Worm (Caenorhabditis elegans) whole organism, late embryonic: ENCODE measurements around the gene srab-11.
"Not testable (repeated sequence)": the region's sequence is repeated elsewhere in the genome, so short reads cannot be mapped to it uniquely, and the experiment has no call there.

Source experiments
- K02D7.2 ChIP-seq: sonication (generic microtip); optimal IDR thresholded peaks from 2 replicates; lab custom pipeline; 2017; ENCODE audit warnings: mild to moderate bottlenecking, missing genetic modification characterization, missing compliant biosample characterization
- T23F11.4 ChIP-seq: fragments of 200-800 bp; sonication (Bioruptor generic); optimal IDR thresholded peaks from 2 replicates; lab custom pipeline; 2018; ENCODE audit warnings: mild to moderate bottlenecking, missing genetic modification characterization, missing compliant biosample characterization
- Y22D7AL.16 ChIP-seq: sonication (generic microtip); optimal IDR thresholded peaks from 2 replicates; lab custom pipeline; 2016; ENCODE audit warnings: missing genetic modification characterization, missing compliant biosample characterization
- ama-1 ChIP-seq: fragments of 150-350 bp; optimal IDR thresholded peaks from 2 replicates; lab custom pipeline; 2014
- ceh-18 ChIP-seq: sonication (generic microtip); optimal IDR thresholded peaks from 2 replicates; lab custom pipeline; 2016; ENCODE audit warnings: missing genetic modification characterization, missing compliant biosample characterization
- ceh-45 ChIP-seq: fragments of 200-800 bp; sonication (Bioruptor generic); IDR thresholded peaks from 2 replicates; pipeline ENCODE4 v1.3.6; 2022; ENCODE audit warnings: missing genetic modification reagents, missing genetic modification characterization, missing compliant biosample characterization
- dmd-4 ChIP-seq: sonication (generic microtip); optimal IDR thresholded peaks from 2 replicates; lab custom pipeline; 2016; ENCODE audit warnings: borderline replicate concordance, missing genetic modification characterization, missing compliant biosample characterization
- dve-1 ChIP-seq: sonication (generic microtip); optimal IDR thresholded peaks from 2 replicates; lab custom pipeline; 2017; ENCODE audit warnings: antibody characterized with exemption, mild to moderate bottlenecking, missing genetic modification characterization, missing compliant biosample characterization
- elt-4 ChIP-seq: sonication (generic microtip); optimal IDR thresholded peaks from 2 replicates; lab custom pipeline; 2016; ENCODE audit warnings: missing genetic modification characterization, missing compliant biosample characterization
- fkh-6 ChIP-seq: sonication (generic microtip); optimal IDR thresholded peaks from 2 replicates; lab custom pipeline; 2016; ENCODE audit warnings: missing genetic modification characterization, missing compliant biosample characterization
- hlh-15 ChIP-seq: sonication (generic microtip); optimal IDR thresholded peaks from 2 replicates; lab custom pipeline; 2016; ENCODE audit warnings: missing genetic modification characterization, missing compliant biosample characterization
- lim-6 ChIP-seq: sonication (generic microtip); optimal IDR thresholded peaks from 2 replicates; lab custom pipeline; 2016; ENCODE audit warnings: missing genetic modification characterization, missing compliant biosample characterization
- lin-11 ChIP-seq: fragments of 200-800 bp; sonication (Bioruptor generic); optimal IDR thresholded peaks from 2 replicates; lab custom pipeline; 2018; ENCODE audit warnings: mild to moderate bottlenecking, missing genetic modification characterization, missing compliant biosample characterization
- mec-3 ChIP-seq: sonication (generic microtip); optimal IDR thresholded peaks from 2 replicates; lab custom pipeline; 2016; ENCODE audit warnings: borderline replicate concordance, missing genetic modification characterization, missing compliant biosample characterization
- nfya-1 ChIP-seq: sonication (generic microtip); optimal IDR thresholded peaks from 2 replicates; lab custom pipeline; 2017; ENCODE audit warnings: missing genetic modification characterization, mild to moderate bottlenecking, missing compliant biosample characterization, antibody characterized with exemption, moderate library complexity
- nhr-232 ChIP-seq: sonication (generic microtip); optimal IDR thresholded peaks from 2 replicates; lab custom pipeline; 2016; ENCODE audit warnings: missing genetic modification characterization, missing compliant biosample characterization
- odd-2 ChIP-seq: sonication (generic microtip); optimal IDR thresholded peaks from 2 replicates; lab custom pipeline; 2017; ENCODE audit warnings: antibody characterized with exemption, mild to moderate bottlenecking, missing genetic modification characterization, missing compliant biosample characterization
- pag-3 ChIP-seq: sonication (generic microtip); optimal IDR thresholded peaks from 2 replicates; lab custom pipeline; 2016; ENCODE audit warnings: missing compliant biosample characterization, missing genetic modification characterization, borderline replicate concordance
- pat-9 ChIP-seq: fragments of 200-800 bp; sonication (Bioruptor generic); optimal IDR thresholded peaks from 2 replicates; lab custom pipeline; 2018; ENCODE audit warnings: mild to moderate bottlenecking, missing genetic modification characterization, moderate library complexity, missing compliant biosample characterization
- pha-2 ChIP-seq: sonication (generic microtip); optimal IDR thresholded peaks from 2 replicates; lab custom pipeline; 2017; ENCODE audit warnings: mild to moderate bottlenecking, missing genetic modification characterization, missing compliant biosample characterization
- pros-1 ChIP-seq: fragments of 150-350 bp; optimal IDR thresholded peaks from 2 replicates; lab custom pipeline; 2014; ENCODE audit warnings: missing biosample characterization, missing genetic modification reagents, missing genetic modification characterization
- ref-2 ChIP-seq: sonication (generic microtip); optimal IDR thresholded peaks from 2 replicates; lab custom pipeline; 2016; ENCODE audit warnings: missing genetic modification characterization, missing compliant biosample characterization
- unc-3 ChIP-seq, 2 experiments: fragments of 200-800 bp in 1 of 2; sonication (Bioruptor generic) in 1 of 2; sonication (generic microtip) in 1 of 2; conservative IDR thresholded peaks in 1 of 2; optimal IDR thresholded peaks in 1 of 2; 2 replicates each; pipeline versions ENCODE4 v1.3.6 to Lab custom; 2016 to 2022; ENCODE audit warnings: missing compliant biosample characterization in 2 of 2, missing genetic modification characterization in 2 of 2, missing genetic modification reagents in 1 of 2
- unc-55 ChIP-seq: sonication (generic microtip); optimal IDR thresholded peaks from 2 replicates; lab custom pipeline; 2017; ENCODE audit warnings: missing biosample characterization, missing genetic modification reagents, missing genetic modification characterization
- unc-86 ChIP-seq: sonication (generic microtip); optimal IDR thresholded peaks from 2 replicates; lab custom pipeline; 2016; ENCODE audit warnings: missing genetic modification characterization, missing compliant biosample characterization
- zip-5 ChIP-seq: sonication (generic microtip); optimal IDR thresholded peaks from 2 replicates; lab custom pipeline; 2016; ENCODE audit warnings: missing genetic modification characterization, missing compliant biosample characterization
- ztf-16 ChIP-seq: sonication (generic microtip); optimal IDR thresholded peaks from 2 replicates; lab custom pipeline; 2017; ENCODE audit warnings: missing genetic modification characterization, missing compliant biosample characterization

Gene srab-11

DNA sequence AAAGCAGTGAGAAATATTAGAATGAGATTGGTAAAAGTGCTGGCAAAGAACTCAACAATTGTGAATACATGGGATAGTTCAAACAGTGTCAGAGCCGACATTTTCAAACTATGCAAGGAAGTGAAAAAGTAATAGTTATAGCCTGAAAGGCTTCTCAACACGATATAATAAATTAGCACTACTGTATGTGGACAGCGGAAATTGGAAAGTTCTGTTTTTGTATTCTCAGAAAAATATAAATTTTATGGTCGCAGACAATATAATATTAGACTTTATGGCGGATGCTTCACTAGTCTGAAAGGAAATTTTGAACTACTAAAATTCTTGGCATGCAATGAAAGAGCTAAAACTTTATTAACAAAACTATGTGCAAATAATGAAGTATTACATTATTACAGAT, 41.0 kb downstream of the srab-11 start, which contains the start of gene str-69:
Gene str-69 (minus strand): TSS at position 101 of the 400 bp plus-strand sequence.
- no peak for TF ChIP-seq ref-2 (tag; lab: Kevin White, UChicago)
- no peak for TF ChIP-seq unc-55 (GFP tag; lab: Kevin White, UChicago)
- no peak for TF ChIP-seq ceh-18 (tag; lab: Kevin White, UChicago)
- no peak for TF ChIP-seq unc-3 (GFP tag; conservative IDR thresholded peaks at IDR 0.05; lab: Robert Waterston, UW)
- TF ChIP-seq unc-3 (tag; optimal IDR thresholded peaks at IDR 0.05; lab: Kevin White, UChicago) = no peak
- TF ChIP-seq zip-5 = no peak
- TF ChIP-seq fkh-6 (tag; lab: Kevin White, UChicago) = no peak
- TF ChIP-seq nhr-232 (tag; lab: Kevin White, UChicago) = no peak
- no peak for TF ChIP-seq odd-2 (tag; lab: Kevin White, UChicago)
- TF ChIP-seq T23F11.4 (GFP tag; lab: Kevin White, UChicago) = no peak
- TF ChIP-seq ama-1 = no peak
- TF ChIP-seq pha-2 = no peak
- TF ChIP-seq lin-11 (tag; lab: Kevin White, UChicago) = no peak
- no peak for TF ChIP-seq K02D7.2
- TF ChIP-seq Y22D7AL.16 = no peak
- TF ChIP-seq nfya-1 (tag; lab: Kevin White, UChicago) = no peak
- no peak for TF ChIP-seq unc-86

DNA sequence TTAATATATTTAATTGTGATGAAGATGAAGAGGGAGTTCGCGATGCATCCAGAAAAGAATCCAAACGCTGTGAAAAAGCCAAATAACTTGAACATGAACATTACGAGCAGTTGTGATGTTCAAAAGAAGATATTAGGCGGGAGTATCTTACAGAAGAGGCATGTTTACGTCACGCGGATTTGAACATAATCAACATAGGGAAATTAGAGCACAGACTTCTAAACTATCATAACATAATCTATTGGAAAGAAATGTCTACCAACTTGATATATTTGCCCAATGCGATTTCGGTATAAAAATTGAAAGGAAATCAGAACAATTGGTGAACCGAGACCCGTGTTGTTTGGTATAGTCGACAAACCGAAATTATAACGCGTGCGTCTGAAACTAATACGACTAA, 42.7 kb downstream of the srab-11 start, which contains the start of gene str-66:
Gene str-66 (minus strand): TSS at position 101 of the 400 bp plus-strand sequence.
- no peak for TF ChIP-seq mec-3 (tag; lab: Kevin White, UChicago)
- TF ChIP-seq dve-1 = no peak
- no peak for TF ChIP-seq pros-1 (tag; lab: Kevin White, UChicago)
- TF ChIP-seq ref-2 (tag; lab: Kevin White, UChicago) = no peak
- TF ChIP-seq ztf-16 (tag; lab: Kevin White, UChicago) = no peak
- TF ChIP-seq pag-3 (tag; lab: Kevin White, UChicago) = no peak
- no peak for TF ChIP-seq K02D7.2
- TF ChIP-seq zip-5 = no peak
- no peak for TF ChIP-seq lim-6 (tag; lab: Kevin White, UChicago)
- TF ChIP-seq elt-4 (tag; lab: Kevin White, UChicago) = no peak
- TF ChIP-seq pat-9 (tag; lab: Kevin White, UChicago) = no peak

DNA sequence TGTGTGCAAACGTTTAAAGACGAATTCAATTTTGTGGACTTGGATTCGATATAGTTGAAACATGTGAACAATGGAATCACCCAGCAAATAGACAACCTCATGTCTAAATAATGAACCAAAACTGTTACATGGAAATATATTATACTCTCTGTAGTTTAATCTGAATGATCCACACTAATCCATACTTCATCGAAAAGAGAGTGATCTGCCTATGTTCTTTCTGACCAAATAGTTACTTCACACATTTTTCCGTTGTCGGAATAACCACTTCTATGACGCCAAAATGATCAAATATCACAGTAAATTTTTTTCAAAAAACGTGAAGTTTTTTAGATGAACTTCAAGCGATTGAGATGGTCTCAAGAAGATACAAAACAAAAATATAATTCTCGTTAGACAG, 44.8 kb downstream of the srab-11 start, which contains the start of gene Y73C8C.4:
Gene Y73C8C.4 (minus strand): TSS at position 101 of the 400 bp plus-strand sequence.
- TF ChIP-seq ceh-45 (GFP tag; lab: Robert Waterston, UW); hlh-15 (tag; lab: Kevin White, UChicago); nhr-232 (tag; lab: Kevin White, UChicago): not testable (repeated sequence)

DNA sequence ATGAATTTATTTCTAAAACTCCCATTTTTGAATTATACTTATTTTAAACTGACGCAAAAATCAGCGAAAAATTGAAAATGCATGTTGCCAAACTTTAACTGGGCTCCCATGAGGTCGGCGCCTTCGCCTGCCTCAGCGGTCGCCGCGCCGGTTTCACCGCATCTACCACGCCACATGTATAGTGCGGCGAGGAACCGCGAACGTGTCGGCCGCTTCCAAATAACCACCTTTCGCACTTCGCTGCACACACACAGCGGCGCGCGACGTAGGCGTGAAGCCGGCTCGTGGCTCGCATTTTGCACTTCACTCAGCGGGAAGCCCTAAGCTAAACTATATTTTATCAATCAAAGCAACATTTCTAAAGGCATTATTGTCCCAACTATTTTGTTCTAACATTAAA, 46.3 kb downstream of the srab-11 start:
- no peak for TF ChIP-seq pha-2
- no peak for TF ChIP-seq unc-55 (GFP tag; lab: Kevin White, UChicago)
- no peak for TF ChIP-seq dmd-4 (tag; lab: Kevin White, UChicago)
- TF ChIP-seq, all 69 proteins: peak for 0
